Worm (Caenorhabditis elegans): Measurements from ENCODE around the gene col-88.

The col-88 gene

DNA sequence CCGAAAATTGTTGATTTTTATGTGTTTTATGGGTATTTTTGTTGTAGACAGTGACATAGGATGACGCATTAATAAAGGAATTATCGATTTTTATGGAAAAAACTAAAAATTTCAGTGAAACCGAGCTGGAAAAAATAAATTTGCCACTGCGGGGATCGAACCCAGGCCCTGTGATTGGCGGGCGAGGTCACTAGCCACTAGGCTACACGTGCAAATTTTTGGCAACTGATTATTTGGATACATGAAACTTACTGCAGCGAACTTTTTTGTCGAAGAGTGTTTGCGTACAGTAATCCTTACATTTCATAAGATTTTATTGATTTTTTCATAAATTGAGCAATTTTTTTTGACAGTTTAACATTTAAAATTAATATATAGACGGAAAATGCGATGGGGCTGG, 48.3 kb downstream of the col-88 start:
- peak; percentile 11 for TF ChIP-seq pqm-1 (tag; optimal IDR thresholded peaks at IDR 0.05)
- TF ChIP-seq nhr-28 (tag; optimal IDR thresholded peaks at IDR 0.05) = no peak
- peak; percentile 11 for TF ChIP-seq lin-15B (tag; optimal IDR thresholded peaks at IDR 0.05)
- TF ChIP-seq R02D3.7 (tag; optimal IDR thresholded peaks at IDR 0.05) = peak; percentile 63
- TF ChIP-seq nhr-25 (tag; optimal IDR thresholded peaks at IDR 0.05) = peak; percentile 14
- TF ChIP-seq mml-1 (tag; optimal IDR thresholded peaks at IDR 0.05) = no peak
- TF ChIP-seq lin-39 (tag; optimal IDR thresholded peaks at IDR 0.05) = peak; percentile 18
- TF ChIP-seq jun-1 (tag; optimal IDR thresholded peaks at IDR 0.05) = peak; percentile 15
- TF ChIP-seq nhr-43 (tag; optimal IDR thresholded peaks at IDR 0.05; ENCODE audit: poor library complexity, severe bottlenecking) = peak; percentile 40
- no peak for TF ChIP-seq snpc-4 (tag; optimal IDR thresholded peaks at IDR 0.05)
- peak; percentile 37 for TF ChIP-seq tbx-2 (tag; optimal IDR thresholded peaks at IDR 0.05)
- TF ChIP-seq nhr-237 (tag; optimal IDR thresholded peaks at IDR 0.05) = no peak
- no peak for TF ChIP-seq unc-39 (tag; optimal IDR thresholded peaks at IDR 0.05)
- TF ChIP-seq aly-2 (tag; optimal IDR thresholded peaks at IDR 0.05) = peak; percentile 37
- peak; percentile 48 for TF ChIP-seq nfya-1 (tag; optimal IDR thresholded peaks at IDR 0.05; ENCODE audit: insufficient read depth)
- TF ChIP-seq ceh-28 (tag; optimal IDR thresholded peaks at IDR 0.05) = peak; percentile 30
- TF ChIP-seq ceh-82 (tag; optimal IDR thresholded peaks at IDR 0.05) = no peak
- TF ChIP-seq ama-1 (optimal IDR thresholded peaks at IDR 0.05) = peak; percentile 74
- TF ChIP-seq skn-1 (tag; optimal IDR thresholded peaks at IDR 0.05) = peak; percentile 75
- TF ChIP-seq nhr-77 (tag; optimal IDR thresholded peaks at IDR 0.05) = no peak
- no peak for TF ChIP-seq ceh-16 (tag; optimal IDR thresholded peaks at IDR 0.05)
- peak; percentile 48 for TF ChIP-seq elt-2 (tag; optimal IDR thresholded peaks at IDR 0.05)
- TF ChIP-seq nhr-67 (tag; optimal IDR thresholded peaks at IDR 0.05) = no peak
- peak; percentile 54 for TF ChIP-seq pha-4 (tag; optimal IDR thresholded peaks at IDR 0.05)
- no peak for TF ChIP-seq nhr-12 (tag; optimal IDR thresholded peaks at IDR 0.05)
- TF ChIP-seq elt-1 (tag; optimal IDR thresholded peaks at IDR 0.05) = no peak
- TF ChIP-seq egl-27 (tag; optimal IDR thresholded peaks at IDR 0.05) = no peak
- TF ChIP-seq nhr-23 (tag; optimal IDR thresholded peaks at IDR 0.05) = peak; percentile 6
- peak; percentile 55 for TF ChIP-seq lsy-12 (tag; optimal IDR thresholded peaks at IDR 0.05)
- peak; percentile 28 for TF ChIP-seq ztf-4 (tag; optimal IDR thresholded peaks at IDR 0.05)
- no peak for TF ChIP-seq elt-3 (tag; optimal IDR thresholded peaks at IDR 0.05)
- no peak for TF ChIP-seq unc-62 (GFP tag; optimal IDR thresholded peaks at IDR 0.05)
